Worm (Caenorhabditis elegans) whole organism, L2 larva: Measurements from ENCODE around the gene C25F6.8.

Experiments used
- C34F6.9 ChIP-seq: fragments of 150-350 bp; optimal IDR thresholded peaks from 2 replicates; lab custom pipeline; 2014; ENCODE audit warnings: missing biosample characterization, missing genetic modification characterization
- F13H6.1 ChIP-seq: sonication (generic microtip); optimal IDR thresholded peaks from 2 replicates; lab custom pipeline; 2016; ENCODE audit warnings: missing genetic modification characterization, missing compliant biosample characterization
- R02D3.7 ChIP-seq: fragments of 150-350 bp; optimal IDR thresholded peaks from 2 replicates; lab custom pipeline; 2014; ENCODE audit warnings: missing biosample characterization, missing genetic modification characterization
- Y55F3AM.14 ChIP-seq: fragments of 200-800 bp; sonication (Bioruptor generic); optimal IDR thresholded peaks from 2 replicates; lab custom pipeline; 2018; ENCODE audit warnings: mild to moderate bottlenecking, missing genetic modification characterization, missing compliant biosample characterization
- ZK546.5 ChIP-seq: sonication (generic microtip); optimal IDR thresholded peaks from 2 replicates; lab custom pipeline; 2017; ENCODE audit warnings: missing biosample characterization, missing genetic modification characterization
- alr-1 ChIP-seq: fragments of 150-350 bp; optimal IDR thresholded peaks from 2 replicates; lab custom pipeline; 2014; ENCODE audit warnings: missing biosample characterization, missing genetic modification characterization
- aly-2 ChIP-seq: fragments of 150-350 bp; optimal IDR thresholded peaks from 2 replicates; lab custom pipeline; 2014; ENCODE audit warnings: missing biosample characterization, missing genetic modification characterization
- ama-1 ChIP-seq: fragments of 150-350 bp; optimal IDR thresholded peaks from 2 replicates; lab custom pipeline; 2018; ENCODE audit warnings: inconsistent platforms
- blmp-1 ChIP-seq: sonication (generic microtip); optimal IDR thresholded peaks from 2 replicates; lab custom pipeline; 2017; ENCODE audit warnings: missing genetic modification characterization, mild to moderate bottlenecking, missing compliant biosample characterization, antibody characterized with exemption, moderate library complexity; ENCODE audit not compliant: insufficient read depth
- ceh-16 ChIP-seq: fragments of 150-350 bp; optimal IDR thresholded peaks from 2 replicates; lab custom pipeline; 2014; ENCODE audit warnings: missing biosample characterization, missing genetic modification characterization
- ceh-82 ChIP-seq: fragments of 150-350 bp; optimal IDR thresholded peaks from 2 replicates; lab custom pipeline; 2014; ENCODE audit warnings: missing biosample characterization, missing genetic modification characterization
- crh-2 ChIP-seq: sonication (generic microtip); optimal IDR thresholded peaks from 2 replicates; lab custom pipeline; 2017; ENCODE audit warnings: missing biosample characterization, missing genetic modification characterization
- dmd-4 ChIP-seq: sonication (generic microtip); optimal IDR thresholded peaks from 2 replicates; lab custom pipeline; 2017; ENCODE audit warnings: missing biosample characterization, missing genetic modification characterization
- egl-27 ChIP-seq: sonication (generic microtip); optimal IDR thresholded peaks from 3 replicates; lab custom pipeline; 2017; ENCODE audit warnings: missing biosample characterization, missing genetic modification reagents, missing genetic modification characterization
- elt-1 ChIP-seq: fragments of 150-350 bp; optimal IDR thresholded peaks from 2 replicates; lab custom pipeline; 2014; ENCODE audit warnings: missing biosample characterization, missing genetic modification characterization
- elt-3 ChIP-seq: sonication (generic microtip); optimal IDR thresholded peaks from 2 replicates; lab custom pipeline; 2017; ENCODE audit warnings: missing biosample characterization, missing genetic modification characterization
- fos-1 ChIP-seq: fragments of 150-350 bp; optimal IDR thresholded peaks from 2 replicates; lab custom pipeline; 2014; ENCODE audit warnings: missing biosample characterization, missing genetic modification characterization
- gmeb-1 ChIP-seq: fragments of 150-350 bp; optimal IDR thresholded peaks from 2 replicates; lab custom pipeline; 2014; ENCODE audit warnings: missing biosample characterization, missing genetic modification characterization
- lin-11 ChIP-seq: fragments of 150-350 bp; sonication (generic microtip); optimal IDR thresholded peaks from 2 replicates; lab custom pipeline; 2014; ENCODE audit warnings: missing biosample characterization, missing genetic modification characterization, inconsistent platforms, mixed read lengths
- lin-13 ChIP-seq: fragments of 150-350 bp; optimal IDR thresholded peaks from 2 replicates; lab custom pipeline; 2014; ENCODE audit warnings: missing biosample characterization, missing genetic modification reagents, missing genetic modification characterization
- lin-39 ChIP-seq: fragments of 150-350 bp; optimal IDR thresholded peaks from 2 replicates; lab custom pipeline; 2014; ENCODE audit warnings: missing biosample characterization, missing genetic modification reagents, missing genetic modification characterization
- lsy-2 ChIP-seq, 2 experiments: fragments of 150-350 bp in 1 of 2; sonication (generic microtip) in 1 of 2; optimal IDR thresholded peaks; 2 replicates each; lab custom pipeline; 2014 to 2017; ENCODE audit warnings: missing biosample characterization in 2 of 2, missing genetic modification characterization in 2 of 2
- mab-5 ChIP-seq: fragments of 150-350 bp; optimal IDR thresholded peaks from 2 replicates; lab custom pipeline; 2014; ENCODE audit warnings: missing biosample characterization, missing genetic modification characterization
- mbf-1 ChIP-seq: sonication (generic microtip); optimal IDR thresholded peaks from 2 replicates; lab custom pipeline; 2017; ENCODE audit warnings: missing biosample characterization, missing genetic modification characterization
- mdl-1 ChIP-seq, 2 experiments: fragments of 150-350 bp in 1 of 2; sonication (generic microtip) in 1 of 2; optimal IDR thresholded peaks; 2 replicates each; lab custom pipeline; 2017; ENCODE audit warnings: missing biosample characterization in 2 of 2, missing genetic modification characterization in 2 of 2
- nhr-10 ChIP-seq: sonication (generic microtip); optimal IDR thresholded peaks from 2 replicates; lab custom pipeline; 2017; ENCODE audit warnings: missing biosample characterization, missing genetic modification characterization
- nhr-11 ChIP-seq: fragments of 150-350 bp; optimal IDR thresholded peaks from 2 replicates; lab custom pipeline; 2014; ENCODE audit warnings: missing biosample characterization, missing genetic modification characterization
- nhr-12 ChIP-seq: fragments of 150-350 bp; optimal IDR thresholded peaks from 2 replicates; lab custom pipeline; 2014; ENCODE audit warnings: missing biosample characterization, missing genetic modification characterization
- nhr-129 ChIP-seq: fragments of 150-350 bp; optimal IDR thresholded peaks from 2 replicates; lab custom pipeline; 2014; ENCODE audit warnings: missing biosample characterization, missing genetic modification characterization
- nhr-21 ChIP-seq: fragments of 150-350 bp; optimal IDR thresholded peaks from 2 replicates; lab custom pipeline; 2014; ENCODE audit warnings: missing biosample characterization, missing genetic modification characterization
- nhr-23 ChIP-seq: fragments of 150-350 bp; optimal IDR thresholded peaks from 2 replicates; lab custom pipeline; 2014; ENCODE audit warnings: missing biosample characterization, missing genetic modification reagents, missing genetic modification characterization
- nhr-237 ChIP-seq: fragments of 150-350 bp; optimal IDR thresholded peaks from 2 replicates; lab custom pipeline; 2014; ENCODE audit warnings: missing biosample characterization, missing genetic modification characterization
- nhr-25 ChIP-seq: fragments of 150-350 bp; sonication (generic microtip); optimal IDR thresholded peaks from 3 replicates; lab custom pipeline; 2014; ENCODE audit warnings: missing biosample characterization, missing genetic modification characterization
- nhr-6 ChIP-seq: fragments of 150-350 bp; optimal IDR thresholded peaks from 2 replicates; lab custom pipeline; 2014; ENCODE audit warnings: missing biosample characterization, missing genetic modification characterization
- nhr-77 ChIP-seq: fragments of 150-350 bp; optimal IDR thresholded peaks from 2 replicates; lab custom pipeline; 2014; ENCODE audit warnings: missing biosample characterization, missing genetic modification characterization
- peb-1 ChIP-seq: fragments of 150-350 bp; optimal IDR thresholded peaks from 2 replicates; lab custom pipeline; 2014; ENCODE audit warnings: missing biosample characterization, missing genetic modification characterization
- sem-4 ChIP-seq: fragments of 150-350 bp; optimal IDR thresholded peaks from 2 replicates; lab custom pipeline; 2014; ENCODE audit warnings: missing biosample characterization, missing genetic modification reagents, missing genetic modification characterization
- skn-1 ChIP-seq: sonication (generic microtip); optimal IDR thresholded peaks from 2 replicates; lab custom pipeline; 2017; ENCODE audit warnings: missing biosample characterization, missing genetic modification characterization
- sma-3 ChIP-seq: sonication (generic microtip); optimal IDR thresholded peaks from 2 replicates; lab custom pipeline; 2016; ENCODE audit warnings: missing genetic modification reagents, missing genetic modification characterization, missing compliant biosample characterization
- sma-9 ChIP-seq, 2 experiments: fragments of 150-350 bp in 1 of 2; sonication (generic microtip) in 1 of 2; optimal IDR thresholded peaks; 2 replicates each; lab custom pipeline; 2014 to 2016; ENCODE audit warnings: missing genetic modification characterization in 2 of 2, mild to moderate bottlenecking in 1 of 2, missing biosample characterization in 1 of 2, missing compliant biosample characterization in 1 of 2, missing genetic modification reagents in 1 of 2, moderate library complexity in 1 of 2
- snpc-4 ChIP-seq: fragments of 150-350 bp; optimal IDR thresholded peaks from 2 replicates; lab custom pipeline; 2014; ENCODE audit warnings: missing biosample characterization, missing genetic modification characterization
- unc-39 ChIP-seq: fragments of 150-350 bp; optimal IDR thresholded peaks from 2 replicates; lab custom pipeline; 2014; ENCODE audit warnings: missing biosample characterization, missing genetic modification characterization
- unc-55 ChIP-seq: fragments of 150-350 bp; sonication (generic microtip); optimal IDR thresholded peaks from 3 replicates; lab custom pipeline; 2014; ENCODE audit warnings: missing biosample characterization, missing genetic modification reagents, missing genetic modification characterization
- unc-62 ChIP-seq: fragments of 150-350 bp; optimal IDR thresholded peaks from 2 replicates; lab custom pipeline; 2014; ENCODE audit warnings: missing biosample characterization, missing genetic modification reagents, missing genetic modification characterization
- zag-1 ChIP-seq: fragments of 150-350 bp; optimal IDR thresholded peaks from 2 replicates; lab custom pipeline; 2014; ENCODE audit warnings: missing biosample characterization, missing genetic modification characterization
- ztf-1 ChIP-seq: fragments of 200-800 bp; sonication (Bioruptor generic); conservative IDR thresholded peaks from 2 replicates; pipeline ENCODE4 v1.3.6; 2022; ENCODE audit warnings: missing genetic modification characterization, missing compliant biosample characterization
- ztf-11 ChIP-seq: sonication (generic microtip); optimal IDR thresholded peaks from 2 replicates; lab custom pipeline; 2017; ENCODE audit warnings: missing biosample characterization, missing genetic modification characterization
- ztf-4 ChIP-seq: fragments of 150-350 bp; optimal IDR thresholded peaks from 2 replicates; lab custom pipeline; 2014; ENCODE audit warnings: missing biosample characterization, missing genetic modification characterization

Gene C25F6.8

ce11 chrX:5465631-5466030 is 17.6 kb downstream of the C25F6.8 start:
- no peak for TF ChIP-seq Y55F3AM.14 (GFP tag; lab: Kevin White, UChicago)
- TF ChIP-seq fos-1 (tag; lab: Kevin White, UChicago) = peak; percentile 67

ce11 chrX:5466149-5466548 is 18.1 kb downstream of the C25F6.8 start:
- TF ChIP-seq nhr-11 (tag; lab: Kevin White, UChicago) (no peak), sma-9 (GFP tag; optimal IDR thresholded peaks at IDR 0.05; lab: Kevin White, UChicago) (peak; percentile 28), sma-9 (tag; optimal IDR thresholded peaks at IDR 0.05; lab: Kevin White, UChicago) (no peak), mab-5 (tag; lab: Kevin White, UChicago) (no peak), unc-39 (tag; lab: Kevin White, UChicago) (no peak), ceh-82 (tag; lab: Kevin White, UChicago) (no peak), R02D3.7 (tag; lab: Kevin White, UChicago) (no peak), C34F6.9 (no peak), nhr-77 (tag; lab: Kevin White, UChicago) (no peak), F13H6.1 (tag; lab: Kevin White, UChicago) (no peak)

- TF ChIP-seq skn-1 (no peak), ama-1 (no peak), unc-39 (tag; lab: Kevin White, UChicago) (no peak), ceh-82 (tag; lab: Kevin White, UChicago) (no peak), unc-62 (no peak), alr-1 (tag; lab: Kevin White, UChicago) (no peak), nhr-25 (peak; percentile 51), nhr-21 (peak; percentile 32), sma-9 (GFP tag; optimal IDR thresholded peaks at IDR 0.05; lab: Kevin White, UChicago) (peak; percentile 91), sma-9 (tag; optimal IDR thresholded peaks at IDR 0.05; lab: Kevin White, UChicago) (no peak), nhr-129 (tag; lab: Kevin White, UChicago) (no peak), gmeb-1 (peak; percentile 29), nhr-6 (tag; lab: Kevin White, UChicago) (no peak), fos-1 (tag; lab: Kevin White, UChicago) (peak; percentile 85), C34F6.9 (no peak), lin-39 (tag; lab: Kevin White, UChicago) (no peak), ztf-4 (tag; lab: Kevin White, UChicago) (no peak), Y55F3AM.14 (GFP tag; lab: Kevin White, UChicago) (no peak), R02D3.7 (tag; lab: Kevin White, UChicago) (no peak), ztf-1 (GFP tag; lab: Robert Waterston, UW) (no peak), crh-2 (tag; lab: Kevin White, UChicago) (peak; percentile 89), F13H6.1 (tag; lab: Kevin White, UChicago) (peak; percentile 51), nhr-12 (tag; lab: Kevin White, UChicago) (no peak), lsy-2 (tag; optimal IDR thresholded peaks at IDR 0.05; lab: Kevin White, UChicago) (no peak), elt-1 (no peak), peb-1 (tag; lab: Kevin White, UChicago) (no peak), ceh-16 (tag; lab: Kevin White, UChicago) (no peak), elt-3 (tag; lab: Kevin White, UChicago) (no peak), ZK546.5 (tag; lab: Kevin White, UChicago) (no peak), nhr-10 (tag; lab: Kevin White, UChicago) (no peak), nhr-77 (tag; lab: Kevin White, UChicago) (no peak), mdl-1 (tag; optimal IDR thresholded peaks at IDR 0.05; lab: Kevin White, UChicago) (peak in 1 of 2 experiments; percentile 34), lin-13 (no peak), sma-3 (peak; percentile 78), mab-5 (tag; lab: Kevin White, UChicago) (no peak), aly-2 (tag; lab: Kevin White, UChicago) (no peak), blmp-1 (tag; lab: Kevin White, UChicago) (peak; percentile 78), zag-1 (no peak), snpc-4 (tag; lab: Kevin White, UChicago) (no peak), nhr-237 (no peak), egl-27 (tag; lab: Kevin White, UChicago) (peak; percentile 44), lin-11 (tag; lab: Kevin White, UChicago) (no peak), ztf-11 (tag; lab: Kevin White, UChicago) (no peak), nhr-11 (tag; lab: Kevin White, UChicago) (no peak), dmd-4 (no peak), unc-55 (GFP tag; lab: Kevin White, UChicago) (no peak), nhr-23 (tag; lab: Kevin White, UChicago) (no peak), mbf-1 (tag; lab: Kevin White, UChicago) (no peak), sem-4 (tag; lab: Kevin White, UChicago) (no peak)
Observed at ce11 chrX:5467308-5467707, 19.3 kb downstream of the C25F6.8 start.
